Worm (Caenorhabditis elegans): ENCODE measurements around the gene C55A6.7.

DNA sequence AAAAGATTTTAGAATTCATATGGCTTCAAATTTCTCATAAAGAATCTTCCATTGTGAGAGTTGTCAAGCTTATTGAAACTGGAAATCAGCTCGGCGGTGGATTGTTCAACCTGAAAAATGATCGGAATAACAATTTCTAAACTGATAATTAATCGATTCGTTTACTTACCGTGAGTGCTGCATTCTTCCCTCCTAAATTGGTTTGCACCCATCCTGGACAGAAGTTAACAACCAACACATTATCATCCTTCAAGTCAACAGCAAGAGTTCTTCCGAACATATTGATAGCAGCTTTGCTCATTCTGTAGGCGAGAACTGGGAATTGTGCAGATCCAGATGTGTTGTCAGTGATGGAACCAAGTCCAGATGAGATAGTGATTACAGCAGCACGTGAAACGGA, 5.2 kb downstream of the C55A6.7 start:
- TF ChIP-seq nhr-11 (tag; optimal IDR thresholded peaks at IDR 0.05) (no peak), pha-4 (tag; optimal IDR thresholded peaks at IDR 0.05) (no peak), mec-3 (tag; optimal IDR thresholded peaks at IDR 0.05; ENCODE audit: borderline replicate concordance) (no peak), syd-9 (tag; optimal IDR thresholded peaks at IDR 0.05) (no peak), ceh-19 (GFP tag; optimal IDR thresholded peaks at IDR 0.05) (no peak)

Data from whole organism, late embryonic.